Worm (Caenorhabditis elegans): Measurements from ENCODE around the gene F59H6.14.

F59H6.14 gene

ce11 chrII:2033286-2033685 is at the start of gene F59H6.14:
F59H6.14 (plus strand) TSS chrII:2033586.
- no peak for TF ChIP-seq die-1 (tag; optimal IDR thresholded peaks at IDR 0.05)
- TF ChIP-seq lsl-1 (GFP tag; optimal IDR thresholded peaks at IDR 0.05) = peak; percentile 18

- no peak for TF ChIP-seq bed-2 (GFP tag; IDR thresholded peaks at IDR 0.05)
- TF ChIP-seq nhr-179 (tag; optimal IDR thresholded peaks at IDR 0.05) = no peak
- TF ChIP-seq lin-26 (GFP tag; IDR thresholded peaks at IDR 0.05) = no peak
- TF ChIP-seq attf-5 (GFP tag; optimal IDR thresholded peaks at IDR 0.05) = no peak
- no peak for TF ChIP-seq atf-7 (tag; optimal IDR thresholded peaks at IDR 0.05)
- TF ChIP-seq B0019.2 (GFP tag; conservative IDR thresholded peaks at IDR 0.05) = no peak
- no peak for TF ChIP-seq nhr-27 (tag; optimal IDR thresholded peaks at IDR 0.05)
- no peak for TF ChIP-seq ceh-79 (tag; optimal IDR thresholded peaks at IDR 0.05)
- TF ChIP-seq unc-62 (GFP tag; optimal IDR thresholded peaks at IDR 0.05) = no peak
- no peak for TF ChIP-seq ets-4 (GFP tag; optimal IDR thresholded peaks at IDR 0.05)
These were observed 46.4 kb upstream of the F59H6.14 start, which contains the start of gene Y16E11A.4 for ce11 chrII:1986979-1987378. Y16E11A.4 (plus strand) TSS chrII:1987279.

DNA sequence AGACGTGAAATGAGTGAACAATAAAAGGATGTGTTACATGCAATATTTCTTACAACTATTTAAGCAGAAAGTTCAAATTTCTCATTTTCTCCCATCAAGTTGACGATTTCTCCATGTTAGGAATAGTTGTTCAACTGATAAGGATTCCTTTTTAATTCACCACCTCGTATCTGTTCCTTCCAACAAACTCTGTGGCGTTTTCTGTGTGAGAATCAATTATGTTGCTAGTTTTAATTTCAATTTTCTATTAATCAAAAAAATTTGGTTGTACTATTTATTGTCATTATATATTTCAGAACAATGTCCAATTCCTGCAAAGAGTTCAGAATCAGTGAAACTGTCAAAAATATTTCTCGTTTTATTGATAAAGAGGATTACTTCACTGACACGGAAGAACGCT is 44.4 kb upstream of the F59H6.14 start, which contains the start of gene math-44:
math-44 (plus strand) TSS at position 301 of the 400 bp plus-strand sequence.
- TF ChIP-seq rec-8 (tag; optimal IDR thresholded peaks at IDR 0.05) = no peak
- peak; percentile 4 for TF ChIP-seq nhr-80 (tag; optimal IDR thresholded peaks at IDR 0.05)

- TF ChIP-seq ztf-3 (GFP tag; optimal IDR thresholded peaks at IDR 0.05) = no peak
- peak; percentile 10 for TF ChIP-seq nhr-80 (tag; optimal IDR thresholded peaks at IDR 0.05)
These were observed 39.6 kb upstream of the F59H6.14 start, which contains the start of gene math-21 for ce11 chrII:1993738-1994137. math-21 (plus strand) TSS chrII:1994038.

DNA sequence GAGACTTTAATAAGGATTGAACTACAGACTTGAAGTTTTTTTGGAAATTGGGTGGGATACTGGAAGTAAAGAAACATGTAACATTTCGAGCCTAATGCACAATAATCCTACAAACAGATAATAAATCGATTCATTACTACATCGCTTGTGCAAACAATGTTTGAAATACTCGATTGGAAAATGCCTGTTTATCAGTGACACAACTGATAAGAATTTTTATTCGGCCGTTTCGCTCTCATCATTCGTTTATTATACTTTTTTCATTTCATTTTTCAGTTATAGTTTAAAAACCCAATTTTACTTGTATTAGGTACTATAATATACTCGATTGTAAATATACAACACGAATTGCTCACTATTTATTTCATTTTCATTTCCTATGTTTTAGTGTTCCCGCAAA is 37.6 kb upstream of the F59H6.14 start:
- TF ChIP-seq efl-1 (GFP tag; optimal IDR thresholded peaks at IDR 0.05) = no peak
- TF ChIP-seq nhr-80 (tag; optimal IDR thresholded peaks at IDR 0.05) = peak; percentile 27
- no peak for TF ChIP-seq cebp-1 (GFP tag; IDR thresholded peaks at IDR 0.05)
- no peak for TF ChIP-seq cebp-1 (tag; optimal IDR thresholded peaks at IDR 0.05)
- TF ChIP-seq snpc-1.1 (tag; optimal IDR thresholded peaks at IDR 0.05; ENCODE audit: insufficient read depth) = no peak
- no peak for TF ChIP-seq B0261.1 (tag; optimal IDR thresholded peaks at IDR 0.05)
- no peak for TF ChIP-seq K12H6.12 (tag; optimal IDR thresholded peaks at IDR 0.05)
- TF ChIP-seq nfya-2 (GFP tag; IDR thresholded peaks at IDR 0.05) = no peak

- TF ChIP-seq attf-5 (GFP tag; optimal IDR thresholded peaks at IDR 0.05) = no peak
- no peak for TF ChIP-seq sptf-2 (GFP tag; optimal IDR thresholded peaks at IDR 0.05)
- no peak for TF ChIP-seq ccch-3 (GFP tag; optimal IDR thresholded peaks at IDR 0.05)
- no peak for TF ChIP-seq aptf-2 (GFP tag; conservative IDR thresholded peaks at IDR 0.05)
- no peak for TF ChIP-seq dox-1 (GFP tag; IDR thresholded peaks at IDR 0.05)
- TF ChIP-seq zim-3 (tag; optimal IDR thresholded peaks at IDR 0.05) = no peak
- no peak for TF ChIP-seq nfya-1 (tag; optimal IDR thresholded peaks at IDR 0.05; ENCODE audit: borderline replicate concordance, insufficient read depth)
- TF ChIP-seq F22D6.2 (tag; optimal IDR thresholded peaks at IDR 0.05) = no peak
- no peak for TF ChIP-seq somi-1 (GFP tag; optimal IDR thresholded peaks at IDR 0.05)
- TF ChIP-seq pha-4 (tag; optimal IDR thresholded peaks at IDR 0.05) = no peak
- TF ChIP-seq unc-62 (GFP tag; optimal IDR thresholded peaks at IDR 0.05) = no peak
These were observed 37.1 kb upstream of the F59H6.14 start, which contains the start of gene math-20 for ce11 chrII:1996237-1996636. math-20 (plus strand) TSS chrII:1996537.
